Worm (Caenorhabditis elegans): ENCODE measurements around the gene nlp-43.

- TF ChIP-seq dao-5 (tag; optimal IDR thresholded peaks at IDR 0.05) (no peak), him-1 (tag; optimal IDR thresholded peaks at IDR 0.05) (no peak)
These were observed 5.0 kb downstream of the nlp-43 start, which contains the start of gene txbp-3 for ce11 chrIII:5047175-5047574.
